Worm (Caenorhabditis elegans): ENCODE data around the gene fbxb-49.

- TF ChIP-seq flt-1 (GFP tag; IDR thresholded peaks at IDR 0.05), result no peak
- TF ChIP-seq ama-1 (optimal IDR thresholded peaks at IDR 0.05), result no peak
- TF ChIP-seq pes-1 (GFP tag; IDR thresholded peaks at IDR 0.05), result no peak
- TF ChIP-seq B0310.2 (tag; optimal IDR thresholded peaks at IDR 0.05), result no peak
- no peak for TF ChIP-seq ceh-36 (tag; optimal IDR thresholded peaks at IDR 0.05)
- TF ChIP-seq tra-4 (tag; optimal IDR thresholded peaks at IDR 0.05), result no peak
- no peak for TF ChIP-seq ets-7 (tag; optimal IDR thresholded peaks at IDR 0.05)
- TF ChIP-seq scrt-1 (GFP tag; IDR thresholded peaks at IDR 0.05), result no peak
These were observed 15.8 kb downstream of the fbxb-49 start, which contains the start of gene clec-21 for ce11 chrII:1584140-1584539.
